Fruit fly (Drosophila melanogaster) whole organism, embryonic: ENCODE measurements around the gene CG6168.
A peak's percentile ranks its signal among the peaks of the same experiment; 100 is the strongest.

Source experiments
- ATbp ChIP-seq: fragments of 200-800 bp; sonication (Bioruptor generic); optimal IDR thresholded peaks from 2 replicates; lab custom pipeline; 2017; ENCODE audit warnings: missing biosample characterization, mild to moderate bottlenecking, missing genetic modification characterization, missing genetic modification reagents
- B-H2 ChIP-seq: fragments of 200-800 bp; sonication (Bioruptor generic); optimal IDR thresholded peaks from 2 replicates; lab custom pipeline; 2018; ENCODE audit warnings: missing biosample characterization, mild to moderate bottlenecking, missing genetic modification characterization
- CG10654 ChIP-seq: fragments of 200-800 bp; sonication (Bioruptor generic); optimal IDR thresholded peaks from 2 replicates; lab custom pipeline; 2016; ENCODE audit warnings: missing biosample characterization, missing genetic modification characterization
- CG11085 ChIP-seq: fragments of 200-800 bp; sonication (Bioruptor generic); IDR thresholded peaks from 2 replicates; pipeline ENCODE4 v1.3.6; 2022; ENCODE audit warnings: missing biosample characterization, missing genetic modification characterization
- CG11560 ChIP-seq: fragments of 200-800 bp; sonication (Bioruptor generic); IDR thresholded peaks from 3 replicates; pipeline ENCODE4 v1.3.6; 2022; ENCODE audit warnings: missing biosample characterization, missing genetic modification characterization
- CG12155 ChIP-seq: fragments of 200-800 bp; sonication (Bioruptor generic); optimal IDR thresholded peaks from 3 replicates; lab custom pipeline; 2016; ENCODE audit warnings: missing biosample characterization, missing genetic modification characterization
- CG18476 ChIP-seq: fragments of 200-800 bp; sonication (Bioruptor generic); optimal IDR thresholded peaks from 2 replicates; lab custom pipeline; 2016; ENCODE audit warnings: missing biosample characterization, mild to moderate bottlenecking, missing genetic modification characterization
- CG18764 ChIP-seq: fragments of 200-800 bp; sonication (Bioruptor generic); optimal IDR thresholded peaks from 3 replicates; lab custom pipeline; 2016; ENCODE audit warnings: missing biosample characterization, missing genetic modification characterization
- CG4617 ChIP-seq: fragments of 200-800 bp; sonication (Bioruptor generic); optimal IDR thresholded peaks from 3 replicates; lab custom pipeline; 2016; ENCODE audit warnings: missing biosample characterization, missing genetic modification characterization, borderline replicate concordance
- CG4730 ChIP-seq: fragments of 200-800 bp; sonication (Bioruptor generic); IDR thresholded peaks from 2 replicates; pipeline ENCODE4 v1.3.6; 2022; ENCODE audit warnings: missing biosample characterization, missing genetic modification characterization
- CG7556 ChIP-seq: fragments of 200-800 bp; sonication (Bioruptor generic); optimal IDR thresholded peaks from 2 replicates; lab custom pipeline; 2017; ENCODE audit warnings: missing biosample characterization, mild to moderate bottlenecking, missing genetic modification characterization
- CG7839 ChIP-seq: fragments of 200-800 bp; sonication (Bioruptor generic); optimal IDR thresholded peaks from 3 replicates; lab custom pipeline; 2018; ENCODE audit warnings: missing biosample characterization, mild to moderate bottlenecking, missing genetic modification characterization, moderate library complexity
- CG8765 ChIP-seq: fragments of 200-800 bp; sonication (Bioruptor generic); IDR thresholded peaks from 2 replicates; pipeline ENCODE4 v1.3.6; 2022; ENCODE audit warnings: missing biosample characterization, missing genetic modification characterization
- CG9727 ChIP-seq: fragments of 200-800 bp; sonication (Bioruptor generic); optimal IDR thresholded peaks from 3 replicates; lab custom pipeline; 2017; ENCODE audit warnings: missing biosample characterization, mild to moderate bottlenecking, missing genetic modification characterization
- CG9797 ChIP-seq: fragments of 200-800 bp; sonication (Bioruptor generic); optimal IDR thresholded peaks from 3 replicates; lab custom pipeline; 2018; ENCODE audit warnings: missing biosample characterization, mild to moderate bottlenecking, missing genetic modification characterization
- D ChIP-seq, 2 experiments: fragments of 200-800 bp in 1 of 2; fragments of >200 bp in 1 of 2; sonication (Bioruptor generic) in 1 of 2; optimal IDR thresholded peaks; 2 replicates in 1 of 2; 3 replicates in 1 of 2; lab custom pipeline; 2017; ENCODE audit warnings: mild to moderate bottlenecking in 1 of 2, missing biosample characterization in 1 of 2, missing genetic modification characterization in 1 of 2, missing genetic modification reagents in 1 of 2
- Dll ChIP-seq: fragments of 200-800 bp; sonication (Bioruptor generic); IDR thresholded peaks from 4 replicates; pipeline ENCODE4 v1.3.6; 2022; ENCODE audit warnings: missing biosample characterization, missing genetic modification characterization; ENCODE audit not compliant: partially characterized antibody
- Dref ChIP-seq: fragments of 200-800 bp; sonication (Bioruptor generic); IDR thresholded peaks from 2 replicates; pipeline ENCODE4 v1.3.6; 2022; ENCODE audit warnings: missing biosample characterization, missing genetic modification characterization
- Elba2 ChIP-seq: fragments of 200-800 bp; sonication (Bioruptor generic); optimal IDR thresholded peaks from 3 replicates; lab custom pipeline; 2016; ENCODE audit warnings: missing biosample characterization, missing genetic modification characterization
- Ets65A ChIP-seq: fragments of 200-800 bp; sonication (Bioruptor generic); peaks from one replicate; lab custom pipeline; 2016; ENCODE audit warnings: missing biosample characterization, missing genetic modification characterization
- Hey ChIP-seq: fragments of 200-800 bp; sonication (Bioruptor generic); optimal IDR thresholded peaks from 3 replicates; lab custom pipeline; 2018; ENCODE audit warnings: missing biosample characterization, mild to moderate bottlenecking, missing genetic modification characterization
- Lpt ChIP-seq: fragments of >200 bp; optimal IDR thresholded peaks from 2 replicates; lab custom pipeline; 2018; ENCODE audit warnings: missing biosample characterization, missing genetic modification characterization
- MTF-1 ChIP-seq: fragments of 200-800 bp; sonication (Bioruptor generic); optimal IDR thresholded peaks from 2 replicates; lab custom pipeline; 2018; ENCODE audit warnings: missing biosample characterization, mild to moderate bottlenecking, missing genetic modification characterization, borderline replicate concordance
- Nf-YA ChIP-seq: fragments of 200-800 bp; sonication (Bioruptor generic); IDR thresholded peaks from 2 replicates; pipeline ENCODE4 v1.3.6; 2022; ENCODE audit warnings: missing biosample characterization, missing genetic modification characterization
- NfI ChIP-seq: fragments of 200-800 bp; sonication (Bioruptor generic); optimal IDR thresholded peaks from 3 replicates; lab custom pipeline; 2018; ENCODE audit warnings: missing biosample characterization, mild to moderate bottlenecking, missing genetic modification characterization, moderate library complexity
- Opbp ChIP-seq: fragments of 200-800 bp; sonication (Bioruptor generic); IDR thresholded peaks from 3 replicates; pipeline ENCODE4 v1.3.6; 2022; ENCODE audit warnings: missing biosample characterization, missing genetic modification characterization; ENCODE audit not compliant: partially characterized antibody
- PHDP ChIP-seq: fragments of 200-800 bp; sonication (Bioruptor generic); optimal IDR thresholded peaks from 3 replicates; lab custom pipeline; 2018; ENCODE audit warnings: missing biosample characterization, mild to moderate bottlenecking, missing genetic modification characterization, moderate library complexity
- Sox100B ChIP-seq: fragments of 200-800 bp; sonication (Bioruptor generic); optimal IDR thresholded peaks from 3 replicates; lab custom pipeline; 2018; ENCODE audit warnings: missing biosample characterization, mild to moderate bottlenecking, missing genetic modification characterization
- Ssrp ChIP-seq: fragments of 200-800 bp; sonication (Bioruptor generic); optimal IDR thresholded peaks from 2 replicates; lab custom pipeline; 2018; ENCODE audit warnings: missing biosample characterization, mild to moderate bottlenecking, missing genetic modification characterization, moderate library complexity
- Taf1 ChIP-seq: fragments of 200-800 bp; sonication (Bioruptor generic); IDR thresholded peaks from 2 replicates; pipeline ENCODE4 v1.3.6; 2022; ENCODE audit warnings: missing biosample characterization, missing genetic modification characterization
- YL-1 ChIP-seq: fragments of 200-800 bp; sonication (Bioruptor generic); optimal IDR thresholded peaks from 3 replicates; lab custom pipeline; 2017; ENCODE audit warnings: missing biosample characterization, mild to moderate bottlenecking, missing genetic modification characterization
- ara ChIP-seq: fragments of 200-800 bp; sonication (Bioruptor generic); IDR thresholded peaks from 2 replicates; pipeline ENCODE4 v1.3.6; 2022; ENCODE audit warnings: missing biosample characterization, missing genetic modification characterization
- az2 ChIP-seq: fragments of 200-800 bp; sonication (Bioruptor generic); optimal IDR thresholded peaks from 3 replicates; lab custom pipeline; 2016; ENCODE audit warnings: missing biosample characterization, missing genetic modification characterization
- bowl ChIP-seq: fragments of 200-800 bp; sonication (Bioruptor generic); IDR thresholded peaks from 2 replicates; pipeline ENCODE4 v1.3.6; 2022; ENCODE audit warnings: missing biosample characterization, missing genetic modification characterization
- fd3F ChIP-seq: fragments of 200-800 bp; sonication (Bioruptor generic); optimal IDR thresholded peaks from 2 replicates; lab custom pipeline; 2018; ENCODE audit warnings: missing biosample characterization, mild to moderate bottlenecking, missing genetic modification characterization, moderate library complexity
- gsb ChIP-seq: fragments of 200-800 bp; sonication (Bioruptor generic); IDR thresholded peaks from 2 replicates; pipeline ENCODE4 v1.3.6; 2022; ENCODE audit warnings: missing biosample characterization, missing genetic modification characterization
- h ChIP-seq: fragments of >200 bp; optimal IDR thresholded peaks from 2 replicates; lab custom pipeline; 2017
- ham ChIP-seq: fragments of 200-800 bp; sonication (Bioruptor generic); IDR thresholded peaks from 2 replicates; pipeline ENCODE4 v1.3.6; 2022; ENCODE audit warnings: missing biosample characterization, missing genetic modification characterization
- her ChIP-seq: fragments of 200-800 bp; sonication (Bioruptor generic); optimal IDR thresholded peaks from 2 replicates; lab custom pipeline; 2016; ENCODE audit warnings: missing biosample characterization, missing genetic modification characterization
- inv ChIP-seq: fragments of 200-800 bp; sonication (Bioruptor generic); IDR thresholded peaks from 2 replicates; pipeline ENCODE4 v1.3.6; 2022; ENCODE audit warnings: missing biosample characterization, missing genetic modification characterization; ENCODE audit not compliant: partially characterized antibody
- mld ChIP-seq: fragments of 200-800 bp; sonication (Bioruptor generic); IDR thresholded peaks from 3 replicates; pipeline ENCODE4 v1.3.6; 2022; ENCODE audit warnings: missing biosample characterization, missing genetic modification characterization; ENCODE audit not compliant: partially characterized antibody
- nom ChIP-seq: fragments of 200-800 bp; sonication (Bioruptor generic); optimal IDR thresholded peaks from 2 replicates; lab custom pipeline; 2017; ENCODE audit warnings: missing biosample characterization, missing genetic modification characterization, mild to moderate bottlenecking, moderate library complexity, missing genetic modification reagents
- onecut ChIP-seq: fragments of 200-800 bp; sonication (Bioruptor generic); IDR thresholded peaks from 2 replicates; pipeline ENCODE4 v1.3.6; 2022; ENCODE audit warnings: missing biosample characterization, missing genetic modification characterization
- otp ChIP-seq: fragments of 200-800 bp; sonication (Bioruptor generic); IDR thresholded peaks from 3 replicates; pipeline ENCODE4, ENCODE4 v1.3.6; 2022; ENCODE audit warnings: missing biosample characterization, missing genetic modification characterization
- phol ChIP-seq: fragments of 200-800 bp; sonication (Bioruptor generic); optimal IDR thresholded peaks from 3 replicates; lab custom pipeline; 2018; ENCODE audit warnings: missing biosample characterization, mild to moderate bottlenecking, missing genetic modification characterization, moderate library complexity
- pita ChIP-seq: fragments of 200-800 bp; sonication (Bioruptor generic); optimal IDR thresholded peaks from 2 replicates; lab custom pipeline; 2017; ENCODE audit warnings: missing biosample characterization, mild to moderate bottlenecking, missing genetic modification characterization
- sd ChIP-seq: fragments of 200-800 bp; sonication (Bioruptor generic); optimal IDR thresholded peaks from 3 replicates; lab custom pipeline; 2018; ENCODE audit warnings: missing biosample characterization, mild to moderate bottlenecking, missing genetic modification characterization, moderate library complexity
- slp2 ChIP-seq: fragments of 200-800 bp; sonication (Bioruptor generic); optimal IDR thresholded peaks from 2 replicates; lab custom pipeline; 2016; ENCODE audit warnings: missing biosample characterization, missing genetic modification characterization
- sna ChIP-seq: fragments of 200-800 bp; sonication (Bioruptor generic); IDR thresholded peaks from 2 replicates; pipeline ENCODE4 v1.3.6; 2022; ENCODE audit warnings: missing biosample characterization, missing genetic modification characterization; ENCODE audit not compliant: partially characterized antibody
- tio ChIP-seq: fragments of 200-800 bp; sonication (Bioruptor generic); optimal IDR thresholded peaks from 2 replicates; lab custom pipeline; 2017; ENCODE audit warnings: missing biosample characterization, missing genetic modification characterization, inconsistent platforms

CG6168 gene

DNA sequence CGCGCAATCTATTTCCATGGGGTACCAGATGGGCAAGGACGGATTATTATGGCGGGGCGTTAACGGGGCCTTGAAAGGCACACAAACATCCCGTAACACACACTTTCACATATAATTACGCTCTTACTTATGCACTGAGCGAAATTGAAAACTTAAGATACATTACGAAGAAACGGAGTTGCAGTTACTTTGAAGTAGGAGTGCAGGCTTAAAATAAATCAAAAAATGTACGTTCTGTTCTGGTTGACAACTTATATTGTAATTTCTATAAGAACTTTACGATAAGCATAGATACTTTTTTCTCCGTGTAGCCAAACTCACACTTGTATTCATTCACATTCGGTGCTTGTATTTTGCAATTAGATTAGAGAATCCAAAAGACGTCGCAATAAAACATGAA, 31.5 kb upstream of the CG6168 start (continued):
- TF ChIP-seq CG4617 (GFP tag; lab: Kevin White, UChicago) (peak; percentile 49), Elba2 (GFP tag; lab: Kevin White, UChicago) (peak; percentile 6), nom (no peak), D (optimal IDR thresholded peaks at IDR 0.05; lab: Kevin White, UChicago) (no peak), D (GFP tag; optimal IDR thresholded peaks at IDR 0.05; lab: Kevin White, UChicago) (peak; percentile 21), her (GFP tag; lab: Kevin White, UChicago) (peak; percentile 86), ATbp (GFP tag; lab: Kevin White, UChicago) (peak; percentile 55), tio (GFP tag; lab: Kevin White, UChicago) (peak; percentile 86), CG7839 (peak; percentile 89), pita (GFP tag; lab: Kevin White, UChicago) (no peak), CG9727 (GFP tag; lab: Kevin White, UChicago) (peak; percentile 87), YL-1 (GFP tag; lab: Kevin White, UChicago) (peak; percentile 14), fd3F (peak; percentile 72), Ssrp (tag; lab: Kevin White, UChicago) (peak; percentile 51), CG18764 (GFP tag; lab: Kevin White, UChicago) (peak; percentile 62), az2 (peak; percentile 74), CG12155 (GFP tag; lab: Kevin White, UChicago) (peak; percentile 91), PHDP (peak; percentile 92), CG8765 (GFP tag; lab: Robert Waterston, UW) (peak; percentile 64; the same call in 1 of the 2 replicates), B-H2 (GFP tag; lab: Kevin White, UChicago) (peak; percentile 2), Taf1 (peak; percentile 83), CG4730 (GFP tag; lab: Robert Waterston, UW) (peak; percentile 81), NfI (GFP tag; lab: Kevin White, UChicago) (peak; percentile 89), CG11085 (GFP tag; lab: Robert Waterston, UW) (peak; percentile 85), CG9797 (no peak), Nf-YA (GFP tag; lab: Robert Waterston, UW) (peak; percentile 62), CG7556 (GFP tag; lab: Kevin White, UChicago) (peak; percentile 79), sna (GFP tag; lab: Robert Waterston, UW) (no peak), onecut (GFP tag; lab: Robert Waterston, UW) (peak; percentile 63), MTF-1 (GFP tag; lab: Kevin White, UChicago) (peak; percentile 12), CG18476 (GFP tag; lab: Kevin White, UChicago) (peak; percentile 73), ham (GFP tag; lab: Robert Waterston, UW) (peak; percentile 66; the same call in 1 of the 2 replicates), slp2 (GFP tag; lab: Kevin White, UChicago) (peak; percentile 62), Ets65A (GFP tag; lab: Kevin White, UChicago) (peak; percentile 97), Dll (GFP tag; lab: Robert Waterston, UW) (no peak), Hey (tag; lab: Kevin White, UChicago) (peak; percentile 49), Lpt (no peak), CG10654 (GFP tag; lab: Kevin White, UChicago) (peak; percentile 73), bowl (GFP tag; lab: Robert Waterston, UW) (no peak), phol (tag; lab: Kevin White, UChicago) (peak; percentile 61), CG11560 (tag; lab: Robert Waterston, UW) (peak; percentile 73), sd (peak; percentile 38), otp (GFP tag; lab: Robert Waterston, UW) (peak; percentile 81), mld (no peak), Opbp (GFP tag; lab: Robert Waterston, UW) (no peak), Dref (peak; percentile 30; the same call in 1 of the 2 replicates), gsb (GFP tag; lab: Robert Waterston, UW) (peak; percentile 81), Sox100B (GFP tag; lab: Kevin White, UChicago) (peak; percentile 38), h (no peak), ara (GFP tag; lab: Robert Waterston, UW) (peak; percentile 81), inv (GFP tag; lab: Robert Waterston, UW) (no peak)
